Worm (Caenorhabditis elegans) whole organism, early embryonic: Measurements from ENCODE around the gene C06B8.2.

Experiments used
- B0310.2 ChIP-seq: sonication (generic microtip); optimal IDR thresholded peaks from 2 replicates; lab custom pipeline; 2016; ENCODE audit warnings: mild to moderate bottlenecking, missing genetic modification characterization, missing compliant biosample characterization
- F13C5.2 ChIP-seq: sonication (generic microtip); optimal IDR thresholded peaks from 2 replicates; lab custom pipeline; 2017; ENCODE audit warnings: mild to moderate bottlenecking, missing genetic modification characterization, inconsistent platforms, missing compliant biosample characterization
- aly-1 ChIP-seq: sonication (generic microtip); optimal IDR thresholded peaks from 2 replicates; lab custom pipeline; 2016; ENCODE audit warnings: missing genetic modification characterization, missing compliant biosample characterization
- ama-1 ChIP-seq: fragments of 150-350 bp; optimal IDR thresholded peaks from 2 replicates; lab custom pipeline; 2014
- ceh-13 ChIP-seq: fragments of 200-800 bp; sonication (Bioruptor generic); optimal IDR thresholded peaks from 2 replicates; lab custom pipeline; 2018; ENCODE audit warnings: mild to moderate bottlenecking, missing genetic modification characterization, missing compliant biosample characterization
- ceh-36 ChIP-seq: sonication (generic microtip); optimal IDR thresholded peaks from 2 replicates; lab custom pipeline; 2016; ENCODE audit warnings: missing genetic modification characterization, inconsistent platforms, missing compliant biosample characterization
- ets-7 ChIP-seq: sonication (generic microtip); optimal IDR thresholded peaks from 2 replicates; lab custom pipeline; 2016; ENCODE audit warnings: missing genotype, missing genetic modification characterization, missing compliant biosample characterization
- flt-1 ChIP-seq: fragments of 200-800 bp; sonication (Bioruptor generic); IDR thresholded peaks from 2 replicates; pipeline ENCODE4 v1.3.6; 2022; ENCODE audit warnings: missing genetic modification characterization, missing compliant biosample characterization
- hmbx-1 ChIP-seq: sonication (generic microtip); optimal IDR thresholded peaks from 2 replicates; lab custom pipeline; 2016; ENCODE audit warnings: mild to moderate bottlenecking, missing genetic modification characterization, missing compliant biosample characterization
- hmg-4 ChIP-seq: fragments of 200-800 bp; sonication (Bioruptor generic); optimal IDR thresholded peaks from 2 replicates; lab custom pipeline; 2018; ENCODE audit warnings: mild to moderate bottlenecking, missing genetic modification characterization, missing compliant biosample characterization
- hnd-1 ChIP-seq: sonication (generic microtip); optimal IDR thresholded peaks from 2 replicates; lab custom pipeline; 2016; ENCODE audit warnings: missing genetic modification characterization, missing compliant biosample characterization
- pes-1 ChIP-seq: fragments of 200-800 bp; sonication (Bioruptor generic); IDR thresholded peaks from 2 replicates; pipeline ENCODE4 v1.3.6; 2022; ENCODE audit warnings: missing genetic modification reagents, missing genetic modification characterization, missing compliant biosample characterization
- scrt-1 ChIP-seq: fragments of 200-800 bp; sonication (Bioruptor generic); IDR thresholded peaks from 2 replicates; pipeline ENCODE4 v1.3.6; 2022; ENCODE audit warnings: missing genetic modification characterization, missing compliant biosample characterization
- sea-1 ChIP-seq: fragments of 200-800 bp; sonication (Bioruptor generic); conservative IDR thresholded peaks from 2 replicates; pipeline ENCODE4 v1.3.6; 2022; ENCODE audit warnings: missing genetic modification characterization, missing compliant biosample characterization
- tbx-11 ChIP-seq: fragments of 200-800 bp; sonication (Bioruptor generic); IDR thresholded peaks from 2 replicates; pipeline ENCODE4 v1.3.6; 2022; ENCODE audit warnings: missing genetic modification characterization, missing compliant biosample characterization
- tbx-37 ChIP-seq: fragments of 200-800 bp; sonication (Bioruptor generic); conservative IDR thresholded peaks from 2 replicates; pipeline ENCODE4 v1.3.6; 2022; ENCODE audit warnings: missing genetic modification reagents, missing genetic modification characterization, missing compliant biosample characterization
- tra-4 ChIP-seq: sonication (generic microtip); optimal IDR thresholded peaks from 2 replicates; lab custom pipeline; 2017; ENCODE audit warnings: missing genetic modification characterization, missing compliant biosample characterization

The C06B8.2 gene

DNA sequence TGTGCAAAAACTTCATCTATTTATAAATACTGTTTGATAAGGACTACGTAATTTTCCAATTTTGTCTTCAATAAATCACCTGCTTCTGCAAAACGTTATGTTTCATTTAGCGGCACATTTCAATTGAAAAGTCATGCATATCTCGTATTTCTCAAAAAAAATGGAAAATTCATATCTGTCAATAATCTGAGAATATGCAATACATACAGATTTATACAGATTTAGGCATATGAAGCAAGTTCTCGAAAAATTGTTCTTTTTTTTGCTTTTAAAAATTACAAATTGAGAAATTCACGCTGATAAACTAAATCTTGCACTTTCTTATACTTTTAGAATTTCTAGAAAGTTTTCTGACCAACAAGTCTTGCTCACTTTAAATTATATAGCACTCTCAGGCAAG is 34.4 kb downstream of the C06B8.2 start, which contains the start of gene T26H5.11:
Gene T26H5.11, minus strand, starts transcription at position 101 of the 400 bp plus-strand sequence.
- TF ChIP-seq sea-1 (GFP tag; lab: Robert Waterston, UW): no peak
- TF ChIP-seq hmg-4 (GFP tag; lab: Kevin White, UChicago): no peak
- TF ChIP-seq tra-4 (tag; lab: Kevin White, UChicago): no peak
- TF ChIP-seq ama-1 (lab: Kevin White, UChicago): no peak
- TF ChIP-seq F13C5.2 (tag; lab: Kevin White, UChicago): no peak
- TF ChIP-seq scrt-1 (GFP tag; lab: Robert Waterston, UW): no peak
- no peak for TF ChIP-seq ets-7
- TF ChIP-seq hnd-1: no peak
- TF ChIP-seq ceh-13 (GFP tag; lab: Kevin White, UChicago): no peak
- TF ChIP-seq flt-1 (GFP tag; lab: Robert Waterston, UW): no peak

DNA sequence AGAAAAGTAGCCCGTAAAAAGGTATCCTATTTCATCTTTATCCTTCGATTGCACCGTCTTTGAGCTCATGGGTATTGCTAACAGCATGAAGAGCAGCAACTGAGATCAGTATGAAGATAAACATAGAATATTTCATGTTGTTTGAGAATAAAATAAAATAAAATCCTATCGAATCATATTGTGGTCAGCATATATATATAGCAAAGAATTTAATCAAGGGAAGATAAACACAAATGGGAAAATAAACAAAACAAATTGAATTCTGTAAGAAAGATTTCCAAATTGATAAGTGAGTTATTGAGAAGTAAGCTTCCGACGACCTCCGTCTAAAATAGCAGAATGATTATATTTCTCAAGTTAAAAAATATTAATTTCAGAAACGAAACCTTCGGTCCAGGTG is 34.8 kb downstream of the C06B8.2 start, which contains the start of gene T26H5.10:
Gene T26H5.10, minus strand, starts transcription at position 101 of the 400 bp plus-strand sequence.
- TF ChIP-seq B0310.2 (tag; lab: Kevin White, UChicago) (no peak), ceh-36 (tag; lab: Kevin White, UChicago) (no peak), sea-1 (GFP tag; lab: Robert Waterston, UW) (no peak), ets-7 (no peak), ceh-13 (GFP tag; lab: Kevin White, UChicago) (no peak)

DNA sequence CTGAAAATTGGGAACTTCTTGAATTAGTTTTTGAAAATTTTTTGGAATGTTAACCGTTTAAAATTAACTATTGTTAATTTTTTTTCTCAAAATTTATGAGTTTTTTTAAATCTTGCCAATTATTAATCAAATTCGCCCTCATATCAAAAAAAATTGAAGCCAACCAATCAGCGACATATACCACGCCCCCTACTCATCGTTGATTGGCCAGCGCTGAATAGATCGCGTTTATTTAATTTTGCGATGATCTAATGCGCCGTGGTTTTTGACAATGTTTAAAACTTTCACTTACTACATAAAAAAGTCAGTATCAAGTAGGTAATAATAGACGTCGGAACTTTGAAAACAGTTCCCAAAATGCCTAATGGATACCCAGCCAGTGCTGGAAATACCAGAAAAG is 36.2 kb downstream of the C06B8.2 start:
- TF ChIP-seq pes-1 (no peak), tbx-37 (GFP tag; lab: Robert Waterston, UW) (no peak), hmg-4 (GFP tag; lab: Kevin White, UChicago) (no peak), hmbx-1 (tag; lab: Kevin White, UChicago) (no peak), ets-7 (no peak), ama-1 (lab: Kevin White, UChicago) (no peak), tra-4 (tag; lab: Kevin White, UChicago) (no peak), aly-1 (tag; lab: Kevin White, UChicago) (no peak), scrt-1 (GFP tag; lab: Robert Waterston, UW) (no peak), hnd-1 (no peak), sea-1 (GFP tag; lab: Robert Waterston, UW) (no peak), ceh-13 (GFP tag; lab: Kevin White, UChicago) (no peak), ceh-36 (tag; lab: Kevin White, UChicago) (no peak), tbx-11 (no peak), flt-1 (GFP tag; lab: Robert Waterston, UW) (no peak), F13C5.2 (tag; lab: Kevin White, UChicago) (no peak), B0310.2 (tag; lab: Kevin White, UChicago) (no peak)

DNA sequence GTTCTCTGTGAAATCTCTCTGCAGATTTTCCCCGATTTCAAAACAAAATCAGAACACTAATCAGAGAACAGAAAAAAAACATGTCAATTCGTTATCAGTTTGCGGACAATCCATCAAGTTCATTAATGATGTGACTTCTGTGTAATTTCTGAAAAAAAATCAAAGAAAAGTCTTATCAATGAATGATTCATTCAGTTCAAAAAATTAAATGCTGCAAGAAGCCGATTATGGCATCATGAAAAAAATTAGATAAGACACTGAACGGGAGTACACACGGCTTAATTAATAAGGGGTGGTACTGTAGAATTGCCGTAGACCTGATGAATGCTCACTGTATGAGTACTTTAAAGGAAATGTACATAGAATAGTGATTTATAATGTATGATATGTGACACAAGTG is 42.4 kb downstream of the C06B8.2 start:
- TF ChIP-seq ets-7 (no peak), tra-4 (tag; lab: Kevin White, UChicago) (no peak), scrt-1 (GFP tag; lab: Robert Waterston, UW) (no peak)

DNA sequence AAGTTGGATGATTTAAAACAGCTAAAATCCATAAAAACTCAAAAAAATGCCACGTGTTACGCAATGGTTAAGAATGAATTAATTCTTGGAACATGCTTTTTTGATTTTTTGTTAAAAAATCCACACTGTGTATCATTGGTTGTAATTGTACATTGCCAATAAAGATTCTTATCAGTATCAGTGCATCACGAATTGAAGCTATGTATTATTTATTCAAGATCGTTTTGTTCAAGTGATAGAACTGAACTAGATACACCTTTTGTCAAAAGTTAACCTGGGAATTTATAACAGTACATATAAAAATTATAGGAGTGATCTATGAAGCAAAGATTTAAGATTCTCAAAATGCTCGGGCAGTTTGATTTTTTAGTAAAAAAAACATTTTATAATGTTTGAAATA is 43.9 kb downstream of the C06B8.2 start:
- TF ChIP-seq ama-1 (lab: Kevin White, UChicago) (no peak), ceh-13 (GFP tag; lab: Kevin White, UChicago) (no peak), pes-1 (no peak), hmg-4 (GFP tag; lab: Kevin White, UChicago) (no peak)

DNA sequence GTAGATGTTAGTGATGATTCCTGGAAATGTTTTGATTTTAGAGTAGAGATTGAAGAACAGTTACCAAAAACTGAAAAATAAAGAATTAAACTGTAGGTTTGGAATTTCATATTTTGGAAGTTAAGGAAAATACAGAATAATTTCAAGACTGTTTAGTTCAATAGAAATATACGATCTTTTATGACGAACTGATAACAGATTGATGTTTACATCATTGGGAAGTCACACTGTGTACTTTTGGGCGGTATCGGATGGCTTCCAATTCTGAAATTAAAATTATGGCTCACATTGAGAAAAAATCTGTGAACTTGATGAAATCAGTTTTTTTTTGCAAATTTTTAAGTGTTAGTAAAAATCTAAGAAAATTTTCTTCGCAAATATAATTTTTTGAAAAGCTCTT is 46.1 kb downstream of the C06B8.2 start, which contains the start of gene T26H5.8:
Gene T26H5.8, minus strand, starts transcription at position 270 of the 400 bp plus-strand sequence.
- no peak for TF ChIP-seq B0310.2 (tag; lab: Kevin White, UChicago)
- no peak for TF ChIP-seq pes-1
- no peak for TF ChIP-seq aly-1 (tag; lab: Kevin White, UChicago)
- no peak for TF ChIP-seq tbx-11
- TF ChIP-seq flt-1 (GFP tag; lab: Robert Waterston, UW): no peak
- TF ChIP-seq tbx-37 (GFP tag; lab: Robert Waterston, UW): no peak

DNA sequence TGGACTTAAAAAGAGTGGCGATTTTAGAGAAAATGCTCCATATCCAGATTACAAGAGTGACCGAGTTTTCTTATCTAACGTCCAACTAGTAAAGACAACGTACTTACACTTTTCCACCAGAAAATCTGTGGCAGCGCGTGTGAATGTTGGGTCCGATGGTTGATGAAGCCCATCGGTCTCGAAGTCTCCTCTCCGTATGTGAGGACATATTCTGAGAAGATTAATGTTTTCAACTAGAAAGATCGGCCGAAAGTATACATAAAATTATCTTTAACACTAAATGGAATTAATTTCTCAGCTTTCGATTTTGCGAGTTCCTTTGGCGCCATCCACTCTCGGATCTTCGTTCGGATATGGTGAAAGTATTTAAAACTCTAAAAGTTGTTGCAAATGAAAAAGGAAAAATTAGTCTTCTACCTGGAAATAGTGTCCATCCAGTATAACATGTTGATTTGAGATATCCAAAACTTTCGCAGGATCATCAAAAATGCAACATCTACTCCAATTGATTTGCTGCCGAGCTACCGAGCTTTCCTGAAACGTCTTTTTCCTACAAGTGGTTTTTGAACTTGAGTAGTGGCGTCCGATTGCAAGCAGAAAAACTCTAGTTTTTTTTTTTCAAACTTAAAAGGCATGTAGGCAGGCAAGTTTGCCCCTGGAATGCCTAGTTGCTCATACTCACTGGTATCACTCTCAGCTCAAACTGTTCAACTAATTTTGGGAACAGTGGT is 47.1 kb downstream of the C06B8.2 start:
- no peak for TF ChIP-seq sea-1 (GFP tag; lab: Robert Waterston, UW)
- TF ChIP-seq tbx-37 (GFP tag; lab: Robert Waterston, UW): no peak
- TF ChIP-seq scrt-1 (GFP tag; lab: Robert Waterston, UW): no peak

DNA sequence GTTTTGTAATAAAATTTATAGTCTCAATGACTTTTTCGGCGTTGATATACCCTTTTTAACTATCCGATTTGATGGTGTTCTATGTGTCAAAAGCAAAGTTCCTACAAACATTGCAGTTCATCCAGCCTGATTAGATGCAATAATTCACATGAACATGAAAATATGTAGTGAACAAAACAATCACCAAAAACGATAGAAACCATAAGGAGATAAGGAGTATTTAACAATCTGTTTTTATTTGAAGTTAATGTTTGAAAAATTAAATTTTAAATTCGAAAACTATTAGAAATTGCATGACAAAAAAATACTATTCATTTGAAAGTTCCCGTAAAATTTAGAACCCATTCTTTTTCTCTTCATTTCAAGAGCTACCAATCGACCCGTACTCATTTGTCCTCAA is 51.6 kb downstream of the C06B8.2 start, which contains the start of gene fbxa-209:
Gene fbxa-209, minus strand, starts transcription at position 101 of the 400 bp plus-strand sequence.
- TF ChIP-seq hmg-4 (GFP tag; lab: Kevin White, UChicago) (no peak), ceh-36 (tag; lab: Kevin White, UChicago) (no peak), scrt-1 (GFP tag; lab: Robert Waterston, UW) (no peak), B0310.2 (tag; lab: Kevin White, UChicago) (no peak), ceh-13 (GFP tag; lab: Kevin White, UChicago) (no peak), tbx-11 (no peak), tbx-37 (GFP tag; lab: Robert Waterston, UW) (no peak), ets-7 (no peak), flt-1 (GFP tag; lab: Robert Waterston, UW) (no peak), sea-1 (GFP tag; lab: Robert Waterston, UW) (no peak), hnd-1 (no peak)
